Fruit fly (Drosophila melanogaster): ENCODE results near the gene CG43246.

- TF ChIP-seq Mio (GFP tag; optimal IDR thresholded peaks at IDR 0.05) = peak; percentile 44
- peak; percentile 94 for TF ChIP-seq HLH106 (tag; optimal IDR thresholded peaks at IDR 0.05)
- TF ChIP-seq dsf (GFP tag; optimal IDR thresholded peaks at IDR 0.05; ENCODE audit: borderline replicate concordance) = peak; percentile 76
- TF ChIP-seq GATAd (GFP tag; optimal IDR thresholded peaks at IDR 0.05) = peak; percentile 9
- peak; percentile 87 to 97 for TF ChIP-seq foxo (GFP tag; optimal IDR thresholded peaks at IDR 0.05)
- peak; percentile 69 for TF ChIP-seq sage (GFP tag; optimal IDR thresholded peaks at IDR 0.05)
- TF ChIP-seq Myc (optimal IDR thresholded peaks at IDR 0.05) = no peak
- no peak for TF ChIP-seq lola (GFP tag; optimal IDR thresholded peaks at IDR 0.05)
- TF ChIP-seq Rel (GFP tag; optimal IDR thresholded peaks at IDR 0.05) = peak; percentile 71
- peak; percentile 85 for TF ChIP-seq Rel (tag; optimal IDR thresholded peaks at IDR 0.05)
- peak; percentile 81 for TF ChIP-seq CG32264 (GFP tag; optimal IDR thresholded peaks at IDR 0.05)
Observed at dm6 chr3L:14550839-14551415, 14.5 kb downstream of the CG43246 start, which contains the start of gene Gbs-70E.

Data from whole organism, wandering third instar larva.